Worm (Caenorhabditis elegans) whole organism, young adult: Measurements from ENCODE around the gene C30G7.5.
A peak's percentile ranks its signal among the peaks of the same experiment; 100 is the strongest.

ENCODE experiments used
- B0035.1 ChIP-seq: sonication (generic microtip); optimal IDR thresholded peaks from 2 replicates; lab custom pipeline; 2016; ENCODE audit warnings: missing genetic modification characterization, mild to moderate bottlenecking, missing compliant biosample characterization, missing genotype, missing genetic modification reagents
- B0261.1 ChIP-seq: sonication (generic microtip); optimal IDR thresholded peaks from 2 replicates; lab custom pipeline; 2016; ENCODE audit warnings: mild to moderate bottlenecking, missing genetic modification characterization, moderate library complexity, missing compliant biosample characterization
- F10E7.11 ChIP-seq: sonication (generic microtip); optimal IDR thresholded peaks from 2 replicates; lab custom pipeline; 2017; ENCODE audit warnings: mild to moderate bottlenecking, missing genetic modification characterization, moderate library complexity, missing compliant biosample characterization
- F49E8.2 ChIP-seq: sonication (generic microtip); optimal IDR thresholded peaks from 3 replicates; lab custom pipeline; 2017; ENCODE audit warnings: missing genetic modification characterization, mild to moderate bottlenecking, missing compliant biosample characterization, antibody characterized with exemption, moderate library complexity; ENCODE audit not compliant: insufficient read depth
- K11D2.4 ChIP-seq: fragments of 200-800 bp; sonication (Bioruptor generic); IDR thresholded peaks from 2 replicates; pipeline ENCODE4 v1.3.6; 2022; ENCODE audit warnings: missing genetic modification reagents, missing genetic modification characterization, missing compliant biosample characterization
- Y53G8AR.9 ChIP-seq: fragments of 200-800 bp; sonication (Bioruptor generic); conservative IDR thresholded peaks from 2 replicates; pipeline ENCODE4 v1.3.6; 2022; ENCODE audit warnings: missing genetic modification reagents, missing genetic modification characterization, missing compliant biosample characterization
- ZK185.1 ChIP-seq: sonication (generic microtip); optimal IDR thresholded peaks from 2 replicates; lab custom pipeline; 2016; ENCODE audit warnings: mild to moderate bottlenecking, missing genetic modification characterization, missing compliant biosample characterization; ENCODE audit not compliant: poor library complexity, severe bottlenecking
- akir-1 ChIP-seq: fragments of 200-800 bp; sonication (Bioruptor generic); optimal IDR thresholded peaks from 2 replicates; lab custom pipeline; 2018; ENCODE audit warnings: mild to moderate bottlenecking, missing genetic modification characterization, moderate library complexity, missing compliant biosample characterization
- atf-7 ChIP-seq: sonication (generic microtip); optimal IDR thresholded peaks from 2 replicates; lab custom pipeline; 2017; ENCODE audit warnings: mild to moderate bottlenecking, missing genetic modification characterization, missing compliant biosample characterization
- athp-1 ChIP-seq: sonication (generic microtip); optimal IDR thresholded peaks from 2 replicates; lab custom pipeline; 2017; ENCODE audit warnings: mild to moderate bottlenecking, missing genetic modification characterization, missing compliant biosample characterization
- attf-6 ChIP-seq: fragments of 200-800 bp; sonication (Bioruptor generic); IDR thresholded peaks from 2 replicates; pipeline ENCODE4 v1.3.6; 2022; ENCODE audit warnings: missing genetic modification reagents, missing genetic modification characterization, missing compliant biosample characterization
- bed-2 ChIP-seq: fragments of 200-800 bp; sonication (Bioruptor generic); IDR thresholded peaks from 2 replicates; pipeline ENCODE4 v1.3.6; 2022; ENCODE audit warnings: missing genetic modification reagents, missing genetic modification characterization, missing compliant biosample characterization
- cebp-1 ChIP-seq, 2 experiments: fragments of 200-800 bp in 1 of 2; sonication (Bioruptor generic) in 1 of 2; sonication (generic microtip) in 1 of 2; IDR thresholded peaks in 1 of 2; optimal IDR thresholded peaks in 1 of 2; 2 replicates each; pipeline versions ENCODE4 v1.3.6 to Lab custom; 2017 to 2022; ENCODE audit warnings: missing compliant biosample characterization in 2 of 2, missing genetic modification characterization in 2 of 2, mild to moderate bottlenecking in 1 of 2, missing genetic modification reagents in 1 of 2, moderate library complexity in 1 of 2
- cebp-2 ChIP-seq: fragments of 200-800 bp; sonication (Bioruptor generic); IDR thresholded peaks from 2 replicates; pipeline ENCODE4 v1.3.6; 2022; ENCODE audit warnings: missing genetic modification characterization, missing compliant biosample characterization
- ceh-100 ChIP-seq: fragments of 200-800 bp; sonication (Bioruptor generic); IDR thresholded peaks from 2 replicates; pipeline ENCODE4 v1.3.6; 2022; ENCODE audit warnings: missing genetic modification reagents, missing genetic modification characterization, missing compliant biosample characterization
- ceh-40 ChIP-seq: fragments of 200-800 bp; sonication (Bioruptor generic); IDR thresholded peaks from 2 replicates; pipeline ENCODE4 v1.3.6; 2022; ENCODE audit warnings: missing genetic modification characterization, missing compliant biosample characterization
- ceh-79 ChIP-seq: sonication (generic microtip); optimal IDR thresholded peaks from 2 replicates; lab custom pipeline; 2017; ENCODE audit warnings: mild to moderate bottlenecking, missing genetic modification characterization, missing compliant biosample characterization
- dpff-1 ChIP-seq: sonication (generic microtip); optimal IDR thresholded peaks from 2 replicates; lab custom pipeline; 2017; ENCODE audit warnings: mild to moderate bottlenecking, missing genetic modification characterization, missing compliant biosample characterization
- ekl-4 ChIP-seq: fragments of 200-800 bp; sonication (Bioruptor generic); IDR thresholded peaks from 2 replicates; pipeline ENCODE4 v1.3.6; 2022; ENCODE audit warnings: missing genetic modification reagents, missing genetic modification characterization, missing compliant biosample characterization
- fkh-3 ChIP-seq: sonication (generic microtip); optimal IDR thresholded peaks from 2 replicates; lab custom pipeline; 2016; ENCODE audit warnings: mild to moderate bottlenecking, missing genetic modification characterization, missing compliant biosample characterization
- hlh-26 ChIP-seq: fragments of 200-800 bp; sonication (Bioruptor generic); conservative IDR thresholded peaks from 2 replicates; pipeline ENCODE4 v1.3.6; 2022; ENCODE audit warnings: missing genetic modification reagents, missing genetic modification characterization, missing compliant biosample characterization
- hrde-1 ChIP-seq: sonication (generic microtip); optimal IDR thresholded peaks from 2 replicates; lab custom pipeline; 2016; ENCODE audit warnings: missing genetic modification characterization, mild to moderate bottlenecking, missing compliant biosample characterization, moderate library complexity, missing genotype, missing genetic modification reagents, borderline replicate concordance
- hsf-1 ChIP-seq: fragments of 200-800 bp; sonication (Bioruptor generic); IDR thresholded peaks from 2 replicates; pipeline ENCODE4 v1.3.6; 2022; ENCODE audit warnings: missing genetic modification reagents, missing genetic modification characterization, missing compliant biosample characterization
- lin-54 ChIP-seq: fragments of 200-800 bp; sonication (Bioruptor generic); optimal IDR thresholded peaks from 2 replicates; lab custom pipeline; 2018; ENCODE audit warnings: mild to moderate bottlenecking, missing genetic modification characterization, missing compliant biosample characterization
- madf-10 ChIP-seq: sonication (generic microtip); optimal IDR thresholded peaks from 2 replicates; lab custom pipeline; 2016; ENCODE audit warnings: mild to moderate bottlenecking, missing genetic modification characterization, missing compliant biosample characterization
- madf-3 ChIP-seq: fragments of 200-800 bp; sonication (Bioruptor generic); IDR thresholded peaks from 2 replicates; pipeline ENCODE4 v1.3.6; 2022; ENCODE audit warnings: missing genetic modification reagents, missing genetic modification characterization, missing compliant biosample characterization
- madf-6 ChIP-seq: fragments of 200-800 bp; sonication (Bioruptor generic); IDR thresholded peaks from 2 replicates; pipeline ENCODE4 v1.3.6; 2022; ENCODE audit warnings: missing genetic modification reagents, missing genetic modification characterization, missing compliant biosample characterization
- mel-28 ChIP-seq: sonication (generic microtip); optimal IDR thresholded peaks from 2 replicates; lab custom pipeline; 2016; ENCODE audit warnings: borderline replicate concordance, mild to moderate bottlenecking, missing genetic modification characterization, missing compliant biosample characterization
- mes-4 ChIP-seq: sonication (generic microtip); optimal IDR thresholded peaks from 2 replicates; lab custom pipeline; 2016; ENCODE audit warnings: missing genotype, missing genetic modification characterization, missing compliant biosample characterization
- nfya-1 ChIP-seq: sonication (generic microtip); optimal IDR thresholded peaks from 2 replicates; lab custom pipeline; 2017; ENCODE audit warnings: antibody characterized with exemption, missing compliant biosample characterization, missing genetic modification characterization, borderline replicate concordance; ENCODE audit not compliant: insufficient read depth
- nfya-2 ChIP-seq: fragments of 200-800 bp; sonication (Bioruptor generic); IDR thresholded peaks from 2 replicates; pipeline ENCODE4 v1.3.6; 2022; ENCODE audit warnings: missing genetic modification reagents, missing genetic modification characterization, missing compliant biosample characterization
- pbrm-1 ChIP-seq: fragments of 200-800 bp; sonication (Bioruptor generic); IDR thresholded peaks from 2 replicates; pipeline ENCODE4 v1.3.6; 2022; ENCODE audit warnings: missing genetic modification reagents, missing genetic modification characterization, missing compliant biosample characterization
- snpc-1.1 ChIP-seq: sonication (generic microtip); optimal IDR thresholded peaks from 2 replicates; lab custom pipeline; 2017; ENCODE audit warnings: missing genetic modification characterization, mild to moderate bottlenecking, missing compliant biosample characterization, antibody characterized with exemption, moderate library complexity, missing genotype, missing genetic modification reagents; ENCODE audit not compliant: insufficient read depth
- snpc-1.3 ChIP-seq: sonication (generic microtip); optimal IDR thresholded peaks from 2 replicates; lab custom pipeline; 2017; ENCODE audit warnings: missing genetic modification characterization, mild to moderate bottlenecking, missing compliant biosample characterization, antibody characterized with exemption, moderate library complexity, missing genotype, missing genetic modification reagents; ENCODE audit not compliant: insufficient read depth
- snpc-3.4 ChIP-seq: sonication (generic microtip); optimal IDR thresholded peaks from 2 replicates; lab custom pipeline; 2017; ENCODE audit warnings: missing genetic modification characterization, mild to moderate bottlenecking, missing compliant biosample characterization, antibody characterized with exemption, moderate library complexity, missing genotype, missing genetic modification reagents
- somi-1 ChIP-seq: fragments of 200-800 bp; sonication (Bioruptor generic); optimal IDR thresholded peaks from 2 replicates; lab custom pipeline; 2018; ENCODE audit warnings: mild to moderate bottlenecking, missing genetic modification characterization, missing compliant biosample characterization
- tbp1 ChIP-seq: fragments of 200-800 bp; sonication (Bioruptor generic); optimal IDR thresholded peaks from 2 replicates; lab custom pipeline; 2018; ENCODE audit warnings: mild to moderate bottlenecking, missing genetic modification characterization, missing compliant biosample characterization
- ztf-25 ChIP-seq: fragments of 200-800 bp; sonication (Bioruptor generic); IDR thresholded peaks from 2 replicates; pipeline ENCODE4 v1.3.6; 2022; ENCODE audit warnings: missing genetic modification reagents, missing genetic modification characterization, missing compliant biosample characterization
- ztf-28 ChIP-seq: fragments of 200-800 bp; sonication (Bioruptor generic); IDR thresholded peaks from 2 replicates; pipeline ENCODE4 v1.3.6; 2022; ENCODE audit warnings: missing genetic modification reagents, missing genetic modification characterization, missing compliant biosample characterization

Gene C30G7.5

DNA sequence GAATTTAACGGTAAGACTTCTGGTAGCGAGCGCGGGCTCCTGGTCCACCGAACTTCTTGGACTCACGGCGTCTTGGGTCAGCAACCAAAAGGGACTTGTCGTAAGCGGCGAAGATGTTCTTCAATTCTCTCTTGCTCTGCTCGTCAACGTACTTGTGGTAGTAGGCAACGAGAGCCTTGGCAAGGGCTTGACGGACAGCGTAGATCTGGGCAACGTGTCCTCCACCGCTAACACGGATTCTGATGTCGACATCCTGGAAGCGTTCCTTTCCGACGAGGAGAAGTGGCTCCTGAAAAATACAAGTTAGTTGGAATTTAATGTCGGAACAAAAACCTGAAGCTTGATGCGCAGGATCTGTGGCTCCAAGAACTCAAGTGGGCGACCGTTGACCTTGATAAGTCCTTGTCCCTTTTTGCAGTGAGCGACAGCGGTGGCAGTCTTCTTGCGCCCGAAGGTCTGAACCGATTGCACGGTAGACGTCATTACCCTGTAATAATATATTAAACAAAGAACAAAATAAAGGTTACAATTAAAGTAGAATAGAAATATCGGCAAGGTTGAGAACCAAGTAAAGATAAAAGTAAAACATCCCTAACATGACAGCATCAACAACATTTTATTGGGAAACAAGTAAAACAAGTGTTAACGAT, 45.6 kb upstream of the C30G7.5 start, which contains the start of gene rps-16 (continued):
- no peak for TF ChIP-seq madf-10 (tag; lab: Kevin White, UChicago)

DNA sequence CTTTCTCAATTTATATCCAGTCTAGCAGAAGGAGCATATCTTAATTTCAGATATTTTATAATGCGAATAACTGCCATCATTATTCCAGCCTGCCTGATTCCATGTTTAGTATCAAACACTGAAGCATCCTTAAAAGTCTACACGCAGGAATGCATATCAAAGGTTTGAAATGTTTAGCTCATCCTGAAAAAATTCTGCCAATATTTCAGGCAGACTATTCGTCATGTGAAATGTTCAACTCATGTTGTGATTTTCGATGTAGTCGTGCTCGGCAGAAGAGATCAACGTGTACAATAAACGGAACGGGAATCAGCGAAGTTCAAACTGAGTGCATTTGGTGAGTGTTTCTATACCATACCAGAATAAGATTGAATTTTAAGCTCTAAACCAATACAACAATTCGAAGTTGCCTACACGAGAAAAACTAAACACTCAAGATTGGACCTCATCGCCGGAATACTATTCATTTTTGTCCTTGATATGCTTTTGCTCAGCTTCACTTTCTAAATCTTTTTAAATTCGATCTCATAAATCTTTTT, 45.0 kb upstream of the C30G7.5 start, which contains the start of gene T01C3.11:
TSS of gene T01C3.11 (plus strand) at position 51 of the 539 bp plus-strand sequence.
- TF ChIP-seq lin-54 (GFP tag; lab: Kevin White, UChicago) (peak; percentile 25), ceh-79 (tag; lab: Kevin White, UChicago) (no peak), F49E8.2 (peak; percentile 68), pbrm-1 (GFP tag; lab: Robert Waterston, UW) (peak; percentile 13; the same call in 1 of the 2 replicates), madf-6 (peak; percentile 57), athp-1 (tag; lab: Kevin White, UChicago) (peak; percentile 34), hrde-1 (tag; lab: Kevin White, UChicago) (peak; percentile 84), tbp1 (GFP tag; lab: Kevin White, UChicago) (peak; percentile 32), cebp-1 (GFP tag; IDR thresholded peaks at IDR 0.05; lab: Robert Waterston, UW) (no peak), cebp-1 (tag; optimal IDR thresholded peaks at IDR 0.05; lab: Kevin White, UChicago) (no peak), nfya-2 (GFP tag; lab: Robert Waterston, UW) (no peak), ceh-40 (GFP tag; lab: Robert Waterston, UW) (0 out of 2 replicates have a peak, but pooled peaks have one; percentile 11), hsf-1 (peak; percentile 5; the same call in 1 of the 2 replicates), snpc-1.1 (tag; lab: Kevin White, UChicago) (peak; percentile 35), ztf-28 (no peak), ZK185.1 (tag; lab: Kevin White, UChicago) (peak; percentile 7), snpc-3.4 (tag; lab: Kevin White, UChicago) (peak; percentile 50), ekl-4 (peak; percentile 56; the same call in 1 of the 2 replicates), attf-6 (GFP tag; lab: Robert Waterston, UW) (peak; percentile 53; the same call in 1 of the 2 replicates), snpc-1.3 (peak; percentile 54), nfya-1 (no peak), mes-4 (tag; lab: Kevin White, UChicago) (peak; percentile 16), madf-3 (GFP tag; lab: Robert Waterston, UW) (peak; percentile 82; the same call in 1 of the 2 replicates)
- TF ChIP-seq, all 124 proteins: peak for 17

DNA sequence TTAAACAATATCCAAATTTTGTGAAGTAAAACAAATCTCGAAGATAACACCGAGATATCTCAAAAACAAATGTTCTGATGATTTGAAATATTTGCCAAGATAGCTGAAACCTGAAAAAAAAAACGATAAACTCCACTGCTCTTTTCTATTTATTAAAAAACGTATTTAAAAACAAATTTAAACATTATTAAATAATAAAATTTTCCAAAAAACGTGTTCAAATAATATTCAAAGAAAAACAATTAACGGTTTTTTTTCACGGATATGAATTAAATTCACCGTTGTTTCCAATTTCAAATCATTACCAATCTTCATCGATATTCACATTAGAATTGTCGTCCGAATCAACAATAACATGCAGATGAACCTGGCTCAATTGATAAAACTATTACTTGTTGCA, 41.7 kb upstream of the C30G7.5 start, which contains the start of gene irld-14:
TSS of gene irld-14 (plus strand) at position 301 of the 400 bp plus-strand sequence.
- no peak for TF ChIP-seq ceh-100
- no peak for TF ChIP-seq dpff-1 (tag; lab: Kevin White, UChicago)
- no peak for TF ChIP-seq mel-28 (tag; lab: Kevin White, UChicago)
- no peak for TF ChIP-seq hlh-26 (GFP tag; lab: Robert Waterston, UW)
- no peak for TF ChIP-seq ztf-28
- TF ChIP-seq tbp1 (GFP tag; lab: Kevin White, UChicago) = no peak
- no peak for TF ChIP-seq K11D2.4
- TF ChIP-seq somi-1 = no peak
- no peak for TF ChIP-seq B0261.1
- TF ChIP-seq B0035.1 = no peak
- TF ChIP-seq F10E7.11 = no peak
- no peak for TF ChIP-seq fkh-3 (tag; lab: Kevin White, UChicago)
- TF ChIP-seq Y53G8AR.9 (GFP tag; lab: Robert Waterston, UW) = no peak
- no peak for TF ChIP-seq akir-1 (GFP tag; lab: Kevin White, UChicago)
- no peak for TF ChIP-seq atf-7 (tag; lab: Kevin White, UChicago)
- no peak for TF ChIP-seq ztf-25
- no peak for TF ChIP-seq cebp-2
- TF ChIP-seq bed-2 (GFP tag; lab: Robert Waterston, UW) = no peak
